Fruit fly (Drosophila melanogaster): Measurements from ENCODE around the gene MetRS-m.

Gene MetRS-m

DNA sequence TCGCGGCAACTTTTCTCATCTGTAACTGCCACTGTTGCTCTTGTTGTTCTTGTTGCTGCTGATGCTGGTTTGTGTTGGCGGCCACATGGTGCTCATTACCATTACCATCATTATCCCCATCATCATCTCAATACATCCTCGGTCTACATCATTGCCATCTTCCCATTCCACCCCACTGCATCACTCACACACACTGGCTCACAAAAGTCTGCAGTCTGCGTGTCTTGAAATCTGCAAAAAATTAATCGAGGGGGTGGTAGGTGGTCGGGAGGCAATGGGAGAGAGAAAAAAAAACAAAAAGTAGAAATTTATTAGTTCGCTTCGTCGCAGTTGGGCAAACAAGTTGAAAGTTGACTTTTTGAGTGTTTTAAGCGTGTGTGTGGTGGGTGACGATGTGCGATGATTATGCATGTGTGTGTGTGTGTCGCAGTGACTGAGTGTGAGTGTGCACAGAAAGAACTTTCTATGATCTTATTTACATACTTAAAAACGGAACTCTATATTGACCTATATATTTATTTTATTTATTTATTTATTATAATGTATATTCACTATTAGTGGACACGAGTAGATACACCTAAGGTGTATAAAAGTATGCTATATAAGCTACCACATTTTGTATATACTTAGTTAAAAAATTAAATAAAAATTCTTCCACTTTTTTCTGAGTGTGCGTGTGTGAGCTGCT is 19.7 kb upstream of the MetRS-m start (continued):
- no peak for TF ChIP-seq unc-4 (GFP tag; IDR thresholded peaks at IDR 0.05; ENCODE audit: partially characterized antibody)
- TF ChIP-seq sr (GFP tag; IDR thresholded peaks at IDR 0.05): no peak
- peak; percentile 43 for TF ChIP-seq D19A (tag; optimal IDR thresholded peaks at IDR 0.05)
- no peak for TF ChIP-seq Nf-YB (GFP tag; optimal IDR thresholded peaks at IDR 0.05)
- no peak for TF ChIP-seq CHES-1-like (GFP tag; optimal IDR thresholded peaks at IDR 0.05)
- TF ChIP-seq H2.0 (GFP tag; IDR thresholded peaks at IDR 0.05): no peak
- no peak for TF ChIP-seq Aef1 (GFP tag; IDR thresholded peaks at IDR 0.05)
- TF ChIP-seq CG6813 (GFP tag; optimal IDR thresholded peaks at IDR 0.05): peak; percentile 12
- no peak for TF ChIP-seq GATAe (GFP tag; conservative IDR thresholded peaks at IDR 0.05)
- peak; percentile 46 for TF ChIP-seq CG17359 (tag; optimal IDR thresholded peaks at IDR 0.05)
- TF ChIP-seq tin (GFP tag; optimal IDR thresholded peaks at IDR 0.05): no peak
- no peak for TF ChIP-seq al (GFP tag; IDR thresholded peaks at IDR 0.05)
- TF ChIP-seq luna (GFP tag; optimal IDR thresholded peaks at IDR 0.05): no peak
- TF ChIP-seq CG7372 (GFP tag; IDR thresholded peaks at IDR 0.05): no peak
- TF ChIP-seq CG10462 (GFP tag; optimal IDR thresholded peaks at IDR 0.05): no peak
- TF ChIP-seq en (GFP tag; optimal IDR thresholded peaks at IDR 0.05): no peak
- TF ChIP-seq emc (GFP tag; optimal IDR thresholded peaks at IDR 0.05): no peak
- TF ChIP-seq Adf1 (GFP tag; IDR thresholded peaks at IDR 0.05): no peak
- no peak for TF ChIP-seq NK7.1 (GFP tag; optimal IDR thresholded peaks at IDR 0.05)
- TF ChIP-seq CG13894 (tag; optimal IDR thresholded peaks at IDR 0.05): no peak
- no peak for TF ChIP-seq CG7963 (GFP tag; IDR thresholded peaks at IDR 0.05; ENCODE audit: partially characterized antibody)
- TF ChIP-seq CG7357 (GFP tag; IDR thresholded peaks at IDR 0.05): no peak
- TF ChIP-seq HLH54F (GFP tag; optimal IDR thresholded peaks at IDR 0.05): no peak
- TF ChIP-seq CG13624 (GFP tag; optimal IDR thresholded peaks at IDR 0.05): no peak
- TF ChIP-seq CG17612 (GFP tag; IDR thresholded peaks at IDR 0.05): 0 out of 2 replicates have a peak, but pooled peaks have one; percentile 19
- no peak for TF ChIP-seq CG9609 (GFP tag; optimal IDR thresholded peaks at IDR 0.05)
- TF ChIP-seq sim (GFP tag; IDR thresholded peaks at IDR 0.05): no peak
- no peak for TF ChIP-seq tx (GFP tag; optimal IDR thresholded peaks at IDR 0.05)
- TF ChIP-seq CG7556 (GFP tag; optimal IDR thresholded peaks at IDR 0.05): peak; percentile 20
- TF ChIP-seq Rx (GFP tag; IDR thresholded peaks at IDR 0.05): no peak
- no peak for TF ChIP-seq ttk (GFP tag; IDR thresholded peaks at IDR 0.05)
- 0 out of 3 replicates have a peak, but pooled peaks have one; percentile 33 for TF ChIP-seq CG11695 (GFP tag; IDR thresholded peaks at IDR 0.05)
- peak; percentile 58 for TF ChIP-seq CG2712 (tag; optimal IDR thresholded peaks at IDR 0.05)
- TF ChIP-seq Chrac-16 (GFP tag; optimal IDR thresholded peaks at IDR 0.05): no peak
- no peak for TF ChIP-seq crp (GFP tag; optimal IDR thresholded peaks at IDR 0.05)
- no peak for TF ChIP-seq CG6765 (GFP tag; optimal IDR thresholded peaks at IDR 0.05)
- TF ChIP-seq jing (GFP tag; optimal IDR thresholded peaks at IDR 0.05): no peak
- no peak for TF ChIP-seq CG43689 (GFP tag; IDR thresholded peaks at IDR 0.05)
- TF ChIP-seq CG13296 (GFP tag; optimal IDR thresholded peaks at IDR 0.05): peak; percentile 17
- no peak for TF ChIP-seq mam (GFP tag; optimal IDR thresholded peaks at IDR 0.05)
- TF ChIP-seq B-H1 (GFP tag; IDR thresholded peaks at IDR 0.05): no peak
- TF ChIP-seq CG6654 (GFP tag; optimal IDR thresholded peaks at IDR 0.05): no peak
- TF ChIP-seq Poxn (GFP tag; IDR thresholded peaks at IDR 0.05): no peak
- TF ChIP-seq CG10979 (tag; optimal IDR thresholded peaks at IDR 0.05): peak; percentile 52
- no peak for TF ChIP-seq CG11398 (GFP tag; optimal IDR thresholded peaks at IDR 0.05)
- no peak for TF ChIP-seq slou (GFP tag; optimal IDR thresholded peaks at IDR 0.05)
- no peak for TF ChIP-seq ara (GFP tag; IDR thresholded peaks at IDR 0.05)
- peak; percentile 0 for TF ChIP-seq bcd (GFP tag; optimal IDR thresholded peaks at IDR 0.05)
- TF ChIP-seq Lpt (GFP tag; optimal IDR thresholded peaks at IDR 0.05): no peak
- no peak for TF ChIP-seq TFAM (GFP tag; optimal IDR thresholded peaks at IDR 0.05)
- TF ChIP-seq Hr3 (GFP tag; optimal IDR thresholded peaks at IDR 0.05): no peak
- no peak for TF ChIP-seq CG17186 (GFP tag; optimal IDR thresholded peaks at IDR 0.05)

Data from whole organism, embryonic.